Worm (Caenorhabditis elegans) whole organism, young adult: ENCODE measurements around the gene F23D12.1.

Experiments used
- B0019.2 ChIP-seq: fragments of 200-800 bp; sonication (Bioruptor generic); conservative IDR thresholded peaks from 2 replicates; pipeline ENCODE4 v1.3.6; 2022; ENCODE audit warnings: missing genetic modification reagents, missing genetic modification characterization, missing compliant biosample characterization
- B0035.1 ChIP-seq: sonication (generic microtip); optimal IDR thresholded peaks from 2 replicates; lab custom pipeline; 2016; ENCODE audit warnings: missing genetic modification characterization, mild to moderate bottlenecking, missing compliant biosample characterization, missing genotype, missing genetic modification reagents
- B0336.3 ChIP-seq: fragments of 200-800 bp; sonication (Bioruptor generic); IDR thresholded peaks from 2 replicates; pipeline ENCODE4 v1.3.6; 2022; ENCODE audit warnings: missing genetic modification characterization, missing compliant biosample characterization
- F22D6.2 ChIP-seq: sonication (generic microtip); optimal IDR thresholded peaks from 2 replicates; lab custom pipeline; 2016; ENCODE audit warnings: mild to moderate bottlenecking, missing genetic modification characterization, missing compliant biosample characterization
- F39B2.1 ChIP-seq: fragments of 200-800 bp; sonication (Bioruptor generic); IDR thresholded peaks from 2 replicates; pipeline ENCODE4 v1.3.6; 2022; ENCODE audit warnings: missing genetic modification reagents, missing genetic modification characterization, missing compliant biosample characterization
- F49E8.2 ChIP-seq: sonication (generic microtip); optimal IDR thresholded peaks from 3 replicates; lab custom pipeline; 2017; ENCODE audit warnings: missing genetic modification characterization, mild to moderate bottlenecking, missing compliant biosample characterization, antibody characterized with exemption, moderate library complexity; ENCODE audit not compliant: insufficient read depth
- F52B5.7 ChIP-seq: sonication (generic microtip); optimal IDR thresholded peaks from 2 replicates; lab custom pipeline; 2016; ENCODE audit warnings: mild to moderate bottlenecking, missing genetic modification characterization, missing compliant biosample characterization
- F55B11.4 ChIP-seq: sonication (generic microtip); optimal IDR thresholded peaks from 2 replicates; lab custom pipeline; 2016; ENCODE audit warnings: missing compliant biosample characterization, missing genetic modification characterization, borderline replicate concordance; ENCODE audit not compliant: insufficient read depth
- F57A8.1 ChIP-seq: fragments of 200-800 bp; sonication (Bioruptor generic); optimal IDR thresholded peaks from 2 replicates; lab custom pipeline; 2018; ENCODE audit warnings: mild to moderate bottlenecking, missing genetic modification characterization, moderate library complexity, missing compliant biosample characterization
- F57C9.4 ChIP-seq: sonication (generic microtip); optimal IDR thresholded peaks from 2 replicates; lab custom pipeline; 2017; ENCODE audit warnings: mild to moderate bottlenecking, missing genetic modification characterization, missing compliant biosample characterization
- T07F8.4 ChIP-seq: sonication (generic microtip); optimal IDR thresholded peaks from 2 replicates; lab custom pipeline; 2016; ENCODE audit warnings: mild to moderate bottlenecking, missing genetic modification characterization, moderate library complexity, missing compliant biosample characterization
- Y53F4B.3 ChIP-seq: fragments of 200-800 bp; sonication (Bioruptor generic); IDR thresholded peaks from 2 replicates; pipeline ENCODE4 v1.3.6; 2022; ENCODE audit warnings: missing genetic modification reagents, missing genetic modification characterization, missing compliant biosample characterization
- Y53G8AR.9 ChIP-seq: fragments of 200-800 bp; sonication (Bioruptor generic); conservative IDR thresholded peaks from 2 replicates; pipeline ENCODE4 v1.3.6; 2022; ENCODE audit warnings: missing genetic modification reagents, missing genetic modification characterization, missing compliant biosample characterization
- Y56A3A.18 ChIP-seq: fragments of 200-800 bp; sonication (Bioruptor generic); IDR thresholded peaks from 2 replicates; pipeline ENCODE4 v1.3.6; 2022; ENCODE audit warnings: missing genetic modification reagents, missing genetic modification characterization, missing compliant biosample characterization
- Y79H2A.3 ChIP-seq: fragments of 200-800 bp; sonication (Bioruptor generic); conservative IDR thresholded peaks from 2 replicates; pipeline ENCODE4 v1.3.6; 2022; ENCODE audit warnings: missing genetic modification reagents, missing genetic modification characterization, missing compliant biosample characterization
- ZK185.1 ChIP-seq: sonication (generic microtip); optimal IDR thresholded peaks from 2 replicates; lab custom pipeline; 2016; ENCODE audit warnings: mild to moderate bottlenecking, missing genetic modification characterization, missing compliant biosample characterization; ENCODE audit not compliant: poor library complexity, severe bottlenecking
- akir-1 ChIP-seq: fragments of 200-800 bp; sonication (Bioruptor generic); optimal IDR thresholded peaks from 2 replicates; lab custom pipeline; 2018; ENCODE audit warnings: mild to moderate bottlenecking, missing genetic modification characterization, moderate library complexity, missing compliant biosample characterization
- ama-1 ChIP-seq, 3 experiments: fragments of 150-350 bp in 1 of 3; sonication (generic microtip) in 2 of 3; optimal IDR thresholded peaks; 2 replicates each; lab custom pipeline; 2014 to 2018; ENCODE audit warnings: missing biosample characterization in 2 of 3, missing genetic modification characterization in 2 of 3, missing genetic modification reagents in 2 of 3
- attf-5 ChIP-seq: fragments of 200-800 bp; sonication (Bioruptor generic); optimal IDR thresholded peaks from 2 replicates; lab custom pipeline; 2018; ENCODE audit warnings: mild to moderate bottlenecking, missing genetic modification characterization, missing compliant biosample characterization
- cebp-1 ChIP-seq, 2 experiments: fragments of 200-800 bp in 1 of 2; sonication (Bioruptor generic) in 1 of 2; sonication (generic microtip) in 1 of 2; IDR thresholded peaks in 1 of 2; optimal IDR thresholded peaks in 1 of 2; 2 replicates each; pipeline versions ENCODE4 v1.3.6 to Lab custom; 2017 to 2022; ENCODE audit warnings: missing compliant biosample characterization in 2 of 2, missing genetic modification characterization in 2 of 2, mild to moderate bottlenecking in 1 of 2, missing genetic modification reagents in 1 of 2, moderate library complexity in 1 of 2
- ceh-100 ChIP-seq: fragments of 200-800 bp; sonication (Bioruptor generic); IDR thresholded peaks from 2 replicates; pipeline ENCODE4 v1.3.6; 2022; ENCODE audit warnings: missing genetic modification reagents, missing genetic modification characterization, missing compliant biosample characterization
- ceh-27 ChIP-seq: fragments of 200-800 bp; sonication (Bioruptor generic); optimal IDR thresholded peaks from 2 replicates; lab custom pipeline; 2018; ENCODE audit warnings: mild to moderate bottlenecking, missing genetic modification characterization, moderate library complexity, missing compliant biosample characterization
- chd-7 ChIP-seq: sonication (generic microtip); optimal IDR thresholded peaks from 2 replicates; lab custom pipeline; 2016; ENCODE audit warnings: mild to moderate bottlenecking, missing genetic modification characterization, moderate library complexity, missing compliant biosample characterization
- ekl-4 ChIP-seq: fragments of 200-800 bp; sonication (Bioruptor generic); IDR thresholded peaks from 2 replicates; pipeline ENCODE4 v1.3.6; 2022; ENCODE audit warnings: missing genetic modification reagents, missing genetic modification characterization, missing compliant biosample characterization
- fkh-3 ChIP-seq: sonication (generic microtip); optimal IDR thresholded peaks from 2 replicates; lab custom pipeline; 2016; ENCODE audit warnings: mild to moderate bottlenecking, missing genetic modification characterization, missing compliant biosample characterization
- gei-17 ChIP-seq: fragments of 200-800 bp; sonication (Bioruptor generic); optimal IDR thresholded peaks from 2 replicates; lab custom pipeline; 2018; ENCODE audit warnings: mild to moderate bottlenecking, missing genetic modification characterization, missing compliant biosample characterization
- hlh-26 ChIP-seq: fragments of 200-800 bp; sonication (Bioruptor generic); conservative IDR thresholded peaks from 2 replicates; pipeline ENCODE4 v1.3.6; 2022; ENCODE audit warnings: missing genetic modification reagents, missing genetic modification characterization, missing compliant biosample characterization
- hsf-1 ChIP-seq: fragments of 200-800 bp; sonication (Bioruptor generic); IDR thresholded peaks from 2 replicates; pipeline ENCODE4 v1.3.6; 2022; ENCODE audit warnings: missing genetic modification reagents, missing genetic modification characterization, missing compliant biosample characterization
- let-526 ChIP-seq: fragments of 200-800 bp; sonication (Bioruptor generic); IDR thresholded peaks from 2 replicates; pipeline ENCODE4 v1.3.6; 2022; ENCODE audit warnings: missing genetic modification reagents, missing genetic modification characterization, missing compliant biosample characterization
- let-607 ChIP-seq, 2 experiments: fragments of 200-800 bp in 1 of 2; sonication (Bioruptor generic) in 1 of 2; sonication (generic microtip) in 1 of 2; optimal IDR thresholded peaks; 2 replicates each; lab custom pipeline; 2016 to 2018; ENCODE audit warnings: mild to moderate bottlenecking in 2 of 2, missing compliant biosample characterization in 2 of 2, missing genetic modification characterization in 2 of 2, moderate library complexity in 2 of 2, missing genotype in 1 of 2
- lin-35 ChIP-seq, 3 experiments: fragments of 150-350 bp in 2 of 3; sonication (generic microtip) in 1 of 3; optimal IDR thresholded peaks; 2 replicates each; lab custom pipeline; 2014 to 2018; ENCODE audit warnings: missing biosample characterization in 3 of 3, missing genetic modification characterization in 3 of 3, missing genetic modification reagents in 3 of 3
- lsy-27 ChIP-seq: sonication (generic microtip); optimal IDR thresholded peaks from 2 replicates; lab custom pipeline; 2017; ENCODE audit warnings: missing genetic modification characterization, mild to moderate bottlenecking, missing compliant biosample characterization, antibody characterized with exemption, missing genotype, borderline replicate concordance; ENCODE audit not compliant: insufficient read depth
- mcd-1 ChIP-seq: fragments of 200-800 bp; sonication (Bioruptor generic); IDR thresholded peaks from 2 replicates; pipeline ENCODE4 v1.3.6; 2022; ENCODE audit warnings: missing genetic modification reagents, missing genetic modification characterization, missing compliant biosample characterization
- nfya-2 ChIP-seq: fragments of 200-800 bp; sonication (Bioruptor generic); IDR thresholded peaks from 2 replicates; pipeline ENCODE4 v1.3.6; 2022; ENCODE audit warnings: missing genetic modification reagents, missing genetic modification characterization, missing compliant biosample characterization
- nfyb-1 ChIP-seq: fragments of 200-800 bp; sonication (Bioruptor generic); IDR thresholded peaks from 2 replicates; pipeline ENCODE4 v1.3.6; 2022; ENCODE audit warnings: missing genetic modification reagents, missing genetic modification characterization, missing compliant biosample characterization
- nhr-120 ChIP-seq: fragments of 200-800 bp; sonication (Bioruptor generic); IDR thresholded peaks from 2 replicates; pipeline ENCODE4 v1.3.6; 2022; ENCODE audit warnings: missing genetic modification characterization, missing compliant biosample characterization
- rcor-1 ChIP-seq: fragments of 200-800 bp; sonication (Bioruptor generic); IDR thresholded peaks from 2 replicates; pipeline ENCODE4 v1.3.6; 2022; ENCODE audit warnings: missing genetic modification reagents, missing genetic modification characterization, missing compliant biosample characterization
- rpc-1 ChIP-seq, 2 experiments: fragments of 150-350 bp in 1 of 2; sonication (generic microtip) in 1 of 2; optimal IDR thresholded peaks; 2 replicates each; lab custom pipeline; 2014 to 2018; ENCODE audit warnings: missing biosample characterization in 1 of 2, missing genetic modification characterization in 1 of 2, missing genetic modification reagents in 1 of 2, missing genotype in 1 of 2
- sdz-38 ChIP-seq: sonication (generic microtip); optimal IDR thresholded peaks from 2 replicates; lab custom pipeline; 2016; ENCODE audit warnings: missing genotype, missing genetic modification characterization, missing compliant biosample characterization
- snpc-3.4 ChIP-seq: sonication (generic microtip); optimal IDR thresholded peaks from 2 replicates; lab custom pipeline; 2017; ENCODE audit warnings: missing genetic modification characterization, mild to moderate bottlenecking, missing compliant biosample characterization, antibody characterized with exemption, moderate library complexity, missing genotype, missing genetic modification reagents
- snpc-4 ChIP-seq, 5 experiments: fragments of 150-350 bp in 1 of 5; sonication (generic microtip) in 4 of 5; optimal IDR thresholded peaks; 2 replicates each; lab custom pipeline; 2014 to 2018; ENCODE audit warnings: missing genetic modification characterization in 5 of 5, missing biosample characterization in 3 of 5, antibody characterized with exemption in 2 of 5, mild to moderate bottlenecking in 2 of 5, missing compliant biosample characterization in 2 of 5, missing genotype in 2 of 5, moderate library complexity in 2 of 5, missing genetic modification reagents in 1 of 5
- sptf-2 ChIP-seq: fragments of 200-800 bp; sonication (Bioruptor generic); optimal IDR thresholded peaks from 2 replicates; lab custom pipeline; 2018; ENCODE audit warnings: mild to moderate bottlenecking, missing genetic modification characterization, missing compliant biosample characterization
- zim-3 ChIP-seq: sonication (generic microtip); optimal IDR thresholded peaks from 2 replicates; lab custom pipeline; 2017; ENCODE audit warnings: mild to moderate bottlenecking, missing genetic modification characterization, moderate library complexity, missing compliant biosample characterization
- ztf-18 ChIP-seq: sonication (generic microtip); optimal IDR thresholded peaks from 2 replicates; lab custom pipeline; 2016; ENCODE audit warnings: missing genotype, mild to moderate bottlenecking, missing genetic modification characterization, missing compliant biosample characterization

Gene F23D12.1

DNA sequence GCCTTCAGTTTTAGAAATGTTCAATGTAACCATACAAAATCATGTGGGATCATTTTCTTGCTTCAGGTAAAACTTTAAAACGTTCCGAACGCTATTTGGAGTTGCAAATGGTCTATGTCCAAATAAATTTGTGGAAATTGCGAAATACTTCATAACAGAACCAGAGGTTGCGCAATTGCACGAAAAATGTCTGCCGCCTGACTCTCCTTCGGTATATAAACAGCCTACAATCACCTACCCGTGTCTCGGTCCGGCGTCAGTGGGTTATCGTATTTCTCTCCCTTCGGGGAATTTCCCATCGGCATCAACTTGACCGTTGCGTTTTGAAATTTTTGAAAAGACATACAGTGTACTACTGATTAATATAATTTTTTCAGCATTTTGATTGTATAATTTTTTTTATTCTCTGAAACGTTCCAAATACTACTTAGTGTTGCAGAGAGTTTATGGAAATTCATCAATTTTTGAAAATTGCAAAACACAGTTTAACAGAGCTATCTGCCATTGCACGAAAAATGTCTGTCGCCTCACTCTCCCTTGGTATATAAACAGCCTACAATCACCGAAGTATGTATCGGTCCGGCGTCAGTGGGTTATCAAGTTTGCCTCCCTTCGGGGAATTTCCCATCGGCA, 48.8 kb upstream of the F23D12.1 start (continued):
- no peak for TF ChIP-seq B0019.2 (GFP tag; lab: Robert Waterston, UW)
- no peak for TF ChIP-seq fkh-3 (tag; lab: Kevin White, UChicago)
- no peak for TF ChIP-seq ceh-100 (GFP tag; lab: Robert Waterston, UW)
- TF ChIP-seq F52B5.7 = no peak
- TF ChIP-seq B0035.1 (tag; lab: Kevin White, UChicago) = no peak
- TF ChIP-seq T07F8.4 (tag; lab: Kevin White, UChicago) = no peak
- TF ChIP-seq lin-35 (GFP tag; optimal IDR thresholded peaks at IDR 0.05; lab: Kevin White, UChicago) = no peak
- TF ChIP-seq ZK185.1 (tag; lab: Kevin White, UChicago) = peak; percentile 94
- TF ChIP-seq sptf-2 (GFP tag; lab: Kevin White, UChicago) = no peak
- no peak for TF ChIP-seq F57A8.1 (GFP tag; lab: Kevin White, UChicago)
- peak; percentile 89 for TF ChIP-seq snpc-4 (GFP tag; optimal IDR thresholded peaks at IDR 0.05; lab: Kevin White, UChicago)
- TF ChIP-seq snpc-4 (tag; optimal IDR thresholded peaks at IDR 0.05; lab: Kevin White, UChicago) = peak; percentile 97 to 100 (median 99)
- TF ChIP-seq akir-1 = no peak
- peak; percentile 25; the same call in 1 of the 2 replicates for TF ChIP-seq ekl-4
- TF ChIP-seq ama-1 (optimal IDR thresholded peaks at IDR 0.05; lab: Kevin White, UChicago) = no peak
- TF ChIP-seq ama-1 (GFP tag; optimal IDR thresholded peaks at IDR 0.05; lab: Kevin White, UChicago) = no peak
- TF ChIP-seq F39B2.1 (GFP tag; lab: Robert Waterston, UW) = no peak
- peak; percentile 4 for TF ChIP-seq snpc-3.4 (tag; lab: Kevin White, UChicago)
- peak; percentile 40 for TF ChIP-seq attf-5 (GFP tag; lab: Kevin White, UChicago)
- TF ChIP-seq lsy-27 (tag; lab: Kevin White, UChicago) = no peak
- no peak for TF ChIP-seq hsf-1
- TF ChIP-seq cebp-1 (GFP tag; IDR thresholded peaks at IDR 0.05; lab: Robert Waterston, UW) = peak; percentile 99
- peak; percentile 100 for TF ChIP-seq cebp-1 (tag; optimal IDR thresholded peaks at IDR 0.05; lab: Kevin White, UChicago)
- peak; percentile 65 for TF ChIP-seq rpc-1 (optimal IDR thresholded peaks at IDR 0.05; lab: Kevin White, UChicago)
- TF ChIP-seq rpc-1 (tag; optimal IDR thresholded peaks at IDR 0.05; lab: Kevin White, UChicago) = peak; percentile 55
- TF ChIP-seq Y79H2A.3 (GFP tag; lab: Robert Waterston, UW) = no peak
- no peak; the same call in 1 of the 2 replicates for TF ChIP-seq mcd-1 (GFP tag; lab: Robert Waterston, UW)
- peak; percentile 60; the same call in 1 of the 2 replicates for TF ChIP-seq Y56A3A.18
- TF ChIP-seq F49E8.2 = no peak
- no peak for TF ChIP-seq sdz-38 (tag; lab: Kevin White, UChicago)
- TF ChIP-seq Y53G8AR.9 (GFP tag; lab: Robert Waterston, UW) = no peak
- no peak for TF ChIP-seq F55B11.4 (tag; lab: Kevin White, UChicago)
- 0 out of 2 replicates have a peak, but pooled peaks have one; percentile 15 for TF ChIP-seq rcor-1 (GFP tag; lab: Robert Waterston, UW)
- no peak for TF ChIP-seq Y53F4B.3 (GFP tag; lab: Robert Waterston, UW)
- TF ChIP-seq ceh-27 (GFP tag; lab: Kevin White, UChicago) = no peak
- TF ChIP-seq hlh-26 (GFP tag; lab: Robert Waterston, UW) = no peak
- TF ChIP-seq gei-17 (GFP tag; lab: Kevin White, UChicago) = peak; percentile 65
- TF ChIP-seq nfya-2 (GFP tag; lab: Robert Waterston, UW) = no peak
- TF ChIP-seq B0336.3 (GFP tag; lab: Robert Waterston, UW) = 0 out of 2 replicates have a peak, but pooled peaks have one; percentile 34
- peak; percentile 33 to 41 for TF ChIP-seq let-607 (tag; optimal IDR thresholded peaks at IDR 0.05; lab: Kevin White, UChicago)
- TF ChIP-seq let-526 = no peak
- TF ChIP-seq nfyb-1 (GFP tag; lab: Robert Waterston, UW) = peak; percentile 74
- no peak for TF ChIP-seq F57C9.4
- TF ChIP-seq ztf-18 (tag; lab: Kevin White, UChicago) = peak; percentile 39
- peak; percentile 81 for TF ChIP-seq chd-7 (tag; lab: Kevin White, UChicago)
- TF ChIP-seq zim-3 (tag; lab: Kevin White, UChicago) = no peak
- 0 out of 2 replicates have a peak, but pooled peaks have one; percentile 71 for TF ChIP-seq nhr-120
- peak; percentile 59 for TF ChIP-seq F22D6.2 (tag; lab: Kevin White, UChicago)
